Worm (Caenorhabditis elegans): ENCODE data around the gene lig-1.

The lig-1 gene

DNA sequence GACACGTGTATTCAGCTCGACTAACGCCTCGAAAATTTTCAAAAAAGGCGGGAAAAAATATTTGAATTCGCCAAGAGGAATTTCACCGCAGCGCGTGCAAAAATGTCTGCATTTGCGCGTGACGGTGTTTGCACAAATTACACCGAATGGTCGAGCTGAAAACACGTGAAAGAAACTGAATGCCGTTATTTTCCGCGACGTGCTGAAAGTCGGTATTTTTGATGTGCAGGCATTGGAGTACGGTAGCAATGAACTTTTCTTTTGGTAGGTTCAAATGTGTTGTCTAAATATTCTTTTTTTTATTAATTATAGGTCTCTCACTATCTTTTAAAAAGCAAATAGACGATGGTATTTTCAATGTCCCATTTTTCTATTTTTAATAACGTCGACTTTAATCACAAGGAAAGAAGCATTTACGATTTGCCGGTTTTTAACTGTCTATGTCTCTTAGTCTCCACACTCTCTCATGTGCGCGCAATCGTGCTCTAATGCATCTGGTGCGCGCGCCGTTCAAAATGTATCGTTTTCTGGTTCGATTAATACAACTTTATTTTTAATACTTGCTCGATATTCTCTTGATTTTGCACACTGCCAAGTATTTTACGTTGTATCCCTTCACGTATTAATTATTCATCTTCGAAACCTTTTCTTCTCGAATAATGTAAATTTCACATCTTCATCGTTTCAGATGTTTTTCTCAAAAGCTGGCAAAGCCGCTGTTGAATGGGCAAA lies at the start of gene lig-1, which contains the start of gene C29A12.1:
Gene lig-1 (plus strand): TSS at position 682 of the 732 bp plus-strand sequence.
Gene C29A12.1 (minus strand): TSS at position 63 of the 732 bp plus-strand sequence.
- TF ChIP-seq zip-2 (tag; optimal IDR thresholded peaks at IDR 0.05): no peak
- TF ChIP-seq gei-8 (GFP tag; optimal IDR thresholded peaks at IDR 0.05): no peak
- TF ChIP-seq ceh-44 (GFP tag; IDR thresholded peaks at IDR 0.05): no peak
- TF ChIP-seq lsy-2 (tag; optimal IDR thresholded peaks at IDR 0.05): no peak
- no peak for TF ChIP-seq madf-5 (GFP tag; IDR thresholded peaks at IDR 0.05)
- TF ChIP-seq unc-130 (GFP tag; optimal IDR thresholded peaks at IDR 0.05): peak; percentile 37
- no peak for TF ChIP-seq nhr-10 (tag; optimal IDR thresholded peaks at IDR 0.05)
- TF ChIP-seq ceh-62 (tag; optimal IDR thresholded peaks at IDR 0.05): no peak
- TF ChIP-seq Y75B8A.6 (GFP tag; IDR thresholded peaks at IDR 0.05): no peak
- no peak for TF ChIP-seq fkh-10 (GFP tag; optimal IDR thresholded peaks at IDR 0.05)
- no peak for TF ChIP-seq T20F7.1 (GFP tag; optimal IDR thresholded peaks at IDR 0.05)
- peak; percentile 86 for TF ChIP-seq lin-38 (GFP tag; IDR thresholded peaks at IDR 0.05)
- no peak for TF ChIP-seq spr-3 (GFP tag; optimal IDR thresholded peaks at IDR 0.05)
- no peak for TF ChIP-seq unc-62 (GFP tag; optimal IDR thresholded peaks at IDR 0.05 in 1 of 2)
- TF ChIP-seq unc-62 (tag; optimal IDR thresholded peaks at IDR 0.05): no peak
- no peak for TF ChIP-seq nhr-48 (tag; optimal IDR thresholded peaks at IDR 0.05)
- TF ChIP-seq nhr-6 (tag; optimal IDR thresholded peaks at IDR 0.05): peak; percentile 63
- TF ChIP-seq madf-9 (GFP tag; conservative IDR thresholded peaks at IDR 0.05): no peak
- TF ChIP-seq egl-43 (GFP tag; IDR thresholded peaks at IDR 0.05): no peak
- TF ChIP-seq ZK546.5 (tag; optimal IDR thresholded peaks at IDR 0.05): no peak
- TF ChIP-seq Y48G9A.11 (GFP tag; IDR thresholded peaks at IDR 0.05): peak; percentile 44; the same call in 1 of the 2 replicates
- TF ChIP-seq nhr-28 (tag; optimal IDR thresholded peaks at IDR 0.05): no peak
- no peak for TF ChIP-seq zip-11 (GFP tag; IDR thresholded peaks at IDR 0.05)
- TF ChIP-seq R02D3.7 (tag; optimal IDR thresholded peaks at IDR 0.05): no peak
- TF ChIP-seq hif-1 (tag; optimal IDR thresholded peaks at IDR 0.05): no peak
- TF ChIP-seq fos-1 (tag; optimal IDR thresholded peaks at IDR 0.05): no peak
- TF ChIP-seq hlh-11 (tag; optimal IDR thresholded peaks at IDR 0.05): no peak
- TF ChIP-seq skn-1 (tag; optimal IDR thresholded peaks at IDR 0.05): no peak
- no peak for TF ChIP-seq ceh-82 (tag; optimal IDR thresholded peaks at IDR 0.05)
- TF ChIP-seq set-16 (GFP tag; IDR thresholded peaks at IDR 0.05): no peak
- TF ChIP-seq lin-1 (GFP tag; IDR thresholded peaks at IDR 0.05): no peak
- TF ChIP-seq lim-7 (GFP tag; IDR thresholded peaks at IDR 0.05): no peak
- TF ChIP-seq dmd-9 (GFP tag; IDR thresholded peaks at IDR 0.05): no peak
- TF ChIP-seq D1046.2 (GFP tag; IDR thresholded peaks at IDR 0.05): no peak
- no peak for TF ChIP-seq snpc-1.2 (GFP tag; IDR thresholded peaks at IDR 0.05)
- no peak for TF ChIP-seq ceh-28 (tag; optimal IDR thresholded peaks at IDR 0.05)
- no peak for TF ChIP-seq F37D6.2 (tag; optimal IDR thresholded peaks at IDR 0.05)
- no peak for TF ChIP-seq ctbp-1 (GFP tag; IDR thresholded peaks at IDR 0.05)
- TF ChIP-seq mdl-1 (tag; optimal IDR thresholded peaks at IDR 0.05): no peak
- TF ChIP-seq F26F4.8 (GFP tag; conservative IDR thresholded peaks at IDR 0.05): no peak
- TF ChIP-seq Y5F2A.4 (GFP tag; optimal IDR thresholded peaks at IDR 0.05): no peak
- TF ChIP-seq tra-1 (GFP tag; IDR thresholded peaks at IDR 0.05): no peak
- TF ChIP-seq nhr-111 (GFP tag; optimal IDR thresholded peaks at IDR 0.05): no peak
- no peak for TF ChIP-seq ZK337.2 (GFP tag; IDR thresholded peaks at IDR 0.05)
- no peak for TF ChIP-seq F10B5.3 (tag; optimal IDR thresholded peaks at IDR 0.05)
- TF ChIP-seq hlh-30 (tag; optimal IDR thresholded peaks at IDR 0.05; ENCODE audit: insufficient read depth): peak; percentile 61
- TF ChIP-seq nhr-77 (tag; optimal IDR thresholded peaks at IDR 0.05): no peak
- no peak for TF ChIP-seq lin-39 (tag; optimal IDR thresholded peaks at IDR 0.05)
- no peak for TF ChIP-seq ama-1 (optimal IDR thresholded peaks at IDR 0.05)
- no peak for TF ChIP-seq zag-1 (tag; optimal IDR thresholded peaks at IDR 0.05)
- TF ChIP-seq F44E2.7 (GFP tag; IDR thresholded peaks at IDR 0.05): no peak
- TF ChIP-seq arid-1 (GFP tag; conservative IDR thresholded peaks at IDR 0.05): no peak
